Fruit fly (Drosophila melanogaster): Measurements from ENCODE around the gene CG14667.

The CG14667 gene

dm6 chr3R:5390095-5390663 lies 15.4 kb downstream of the CG14667 start:
- no peak for TF ChIP-seq usp (GFP tag; optimal IDR thresholded peaks at IDR 0.05)
- no peak for TF ChIP-seq pan (optimal IDR thresholded peaks at IDR 0.05)
- TF ChIP-seq EcR (GFP tag; optimal IDR thresholded peaks at IDR 0.05), result no peak
- TF ChIP-seq CG8478 (optimal IDR thresholded peaks at IDR 0.05), result no peak

- TF ChIP-seq Dll (optimal IDR thresholded peaks at IDR 0.05) (no peak), EcR (GFP tag; optimal IDR thresholded peaks at IDR 0.05) (no peak), psq (optimal IDR thresholded peaks at IDR 0.05) (no peak), CG8478 (optimal IDR thresholded peaks at IDR 0.05) (no peak), usp (GFP tag; optimal IDR thresholded peaks at IDR 0.05) (no peak), pan (optimal IDR thresholded peaks at IDR 0.05) (no peak)
Observed at dm6 chr3R:5392033-5392432, 17.2 kb downstream of the CG14667 start.

dm6 chr3R:5392621-5393020 lies 17.8 kb downstream of the CG14667 start, which contains the start of gene kkv:
Gene kkv (minus strand): TSS chr3R:5392866.
- TF ChIP-seq usp (GFP tag; optimal IDR thresholded peaks at IDR 0.05), result no peak
- no peak for TF ChIP-seq pan (optimal IDR thresholded peaks at IDR 0.05)
- no peak for TF ChIP-seq psq (optimal IDR thresholded peaks at IDR 0.05)
- TF ChIP-seq Dll (optimal IDR thresholded peaks at IDR 0.05), result no peak
- no peak for TF ChIP-seq CG8478 (optimal IDR thresholded peaks at IDR 0.05)
- TF ChIP-seq EcR (GFP tag; optimal IDR thresholded peaks at IDR 0.05), result no peak

dm6 chr3R:5393742-5394391 lies 19.0 kb downstream of the CG14667 start, which contains the start of gene CG1172:
Gene CG1172 (plus strand): TSS chr3R:5393922.
- TF ChIP-seq CG8478 (optimal IDR thresholded peaks at IDR 0.05), result no peak
- no peak for TF ChIP-seq pan (optimal IDR thresholded peaks at IDR 0.05)
- no peak for TF ChIP-seq psq (optimal IDR thresholded peaks at IDR 0.05)
- TF ChIP-seq Dll (optimal IDR thresholded peaks at IDR 0.05), result no peak
- TF ChIP-seq usp (GFP tag; optimal IDR thresholded peaks at IDR 0.05), result no peak
- TF ChIP-seq EcR (GFP tag; optimal IDR thresholded peaks at IDR 0.05), result no peak

dm6 chr3R:5395210-5395609 lies 20.4 kb downstream of the CG14667 start:
- no peak for TF ChIP-seq pan (optimal IDR thresholded peaks at IDR 0.05)
- no peak for TF ChIP-seq usp (GFP tag; optimal IDR thresholded peaks at IDR 0.05)
- no peak for TF ChIP-seq CG8478 (optimal IDR thresholded peaks at IDR 0.05)
- no peak for TF ChIP-seq psq (optimal IDR thresholded peaks at IDR 0.05)
- no peak for TF ChIP-seq Dll (optimal IDR thresholded peaks at IDR 0.05)
- TF ChIP-seq EcR (GFP tag; optimal IDR thresholded peaks at IDR 0.05), result no peak

- TF ChIP-seq psq (optimal IDR thresholded peaks at IDR 0.05), result no peak
- TF ChIP-seq EcR (GFP tag; optimal IDR thresholded peaks at IDR 0.05), result no peak
- no peak for TF ChIP-seq Dll (optimal IDR thresholded peaks at IDR 0.05)
- no peak for TF ChIP-seq pan (optimal IDR thresholded peaks at IDR 0.05)
- TF ChIP-seq CG8478 (optimal IDR thresholded peaks at IDR 0.05), result no peak
- no peak for TF ChIP-seq usp (GFP tag; optimal IDR thresholded peaks at IDR 0.05)
Observed at dm6 chr3R:5399096-5399495, 24.3 kb downstream of the CG14667 start, which contains the start of gene Or83a. Gene Or83a (minus strand): TSS chr3R:5399196.

dm6 chr3R:5403963-5404362 lies 29.1 kb downstream of the CG14667 start, which contains the start of gene CG2663:
Gene CG2663 (minus strand): TSS chr3R:5404135.
- TF ChIP-seq usp (GFP tag; optimal IDR thresholded peaks at IDR 0.05) (no peak), pan (optimal IDR thresholded peaks at IDR 0.05) (no peak), EcR (GFP tag; optimal IDR thresholded peaks at IDR 0.05) (no peak), psq (optimal IDR thresholded peaks at IDR 0.05) (no peak), CG8478 (optimal IDR thresholded peaks at IDR 0.05) (no peak), Dll (optimal IDR thresholded peaks at IDR 0.05) (no peak)

- TF ChIP-seq EcR (GFP tag; optimal IDR thresholded peaks at IDR 0.05) (no peak), CG8478 (optimal IDR thresholded peaks at IDR 0.05) (no peak), pan (optimal IDR thresholded peaks at IDR 0.05) (no peak), psq (optimal IDR thresholded peaks at IDR 0.05) (no peak), Dll (optimal IDR thresholded peaks at IDR 0.05) (no peak), usp (GFP tag; optimal IDR thresholded peaks at IDR 0.05) (no peak)
Observed at dm6 chr3R:5412306-5412705, 37.5 kb downstream of the CG14667 start, which contains the start of gene Orco. Gene Orco (minus strand): TSS chr3R:5412406.

- TF ChIP-seq psq (optimal IDR thresholded peaks at IDR 0.05), result no peak
- TF ChIP-seq CG8478 (optimal IDR thresholded peaks at IDR 0.05), result no peak
- TF ChIP-seq EcR (GFP tag; optimal IDR thresholded peaks at IDR 0.05), result no peak
- no peak for TF ChIP-seq pan (optimal IDR thresholded peaks at IDR 0.05)
- TF ChIP-seq Dll (optimal IDR thresholded peaks at IDR 0.05), result no peak
- no peak for TF ChIP-seq usp (GFP tag; optimal IDR thresholded peaks at IDR 0.05)
Observed at dm6 chr3R:5412987-5413386, 38.2 kb downstream of the CG14667 start.

- TF ChIP-seq pan (optimal IDR thresholded peaks at IDR 0.05) (no peak), EcR (GFP tag; optimal IDR thresholded peaks at IDR 0.05) (no peak), Dll (optimal IDR thresholded peaks at IDR 0.05) (no peak), psq (optimal IDR thresholded peaks at IDR 0.05) (no peak), CG8478 (optimal IDR thresholded peaks at IDR 0.05) (no peak), usp (GFP tag; optimal IDR thresholded peaks at IDR 0.05) (no peak)
Observed at dm6 chr3R:5414147-5414748, 39.4 kb downstream of the CG14667 start, which contains the start of gene CG14669. Gene CG14669 (plus strand): TSS chr3R:5414527.

dm6 chr3R:5420454-5420853 lies 45.6 kb downstream of the CG14667 start:
- no peak for TF ChIP-seq Dll (optimal IDR thresholded peaks at IDR 0.05)
- no peak for TF ChIP-seq CG8478 (optimal IDR thresholded peaks at IDR 0.05)
- TF ChIP-seq psq (optimal IDR thresholded peaks at IDR 0.05), result no peak
- no peak for TF ChIP-seq pan (optimal IDR thresholded peaks at IDR 0.05)
- no peak for TF ChIP-seq EcR (GFP tag; optimal IDR thresholded peaks at IDR 0.05)
- TF ChIP-seq usp (GFP tag; optimal IDR thresholded peaks at IDR 0.05), result no peak

- no peak for TF ChIP-seq EcR (GFP tag; optimal IDR thresholded peaks at IDR 0.05)
- no peak for TF ChIP-seq psq (optimal IDR thresholded peaks at IDR 0.05)
Observed at dm6 chr3R:5422123-5422522, 47.3 kb downstream of the CG14667 start.
